Fruit fly (Drosophila melanogaster) whole organism, embryonic: ENCODE data around the gene enc.

Experiments used
- Antp ChIP-seq: fragments of 200-800 bp; sonication (Bioruptor generic); optimal IDR thresholded peaks from 3 replicates; lab custom pipeline; 2016; ENCODE audit warnings: missing biosample characterization, missing genetic modification characterization
- Asciz ChIP-seq: fragments of 200-800 bp; sonication (Bioruptor generic); optimal IDR thresholded peaks from 2 replicates; lab custom pipeline; 2017; ENCODE audit warnings: missing biosample characterization, mild to moderate bottlenecking, missing genetic modification characterization, missing genetic modification reagents
- B-H1 ChIP-seq: fragments of 200-800 bp; sonication (Bioruptor generic); IDR thresholded peaks from 3 replicates; pipeline ENCODE4 v1.3.6; 2022; ENCODE audit warnings: missing biosample characterization, missing genetic modification characterization
- BtbVII ChIP-seq: fragments of 200-800 bp; sonication (Bioruptor generic); optimal IDR thresholded peaks from 3 replicates; lab custom pipeline; 2017; ENCODE audit warnings: missing biosample characterization, mild to moderate bottlenecking, missing genetic modification characterization
- CG10274 ChIP-seq: fragments of 200-800 bp; sonication (Bioruptor generic); optimal IDR thresholded peaks from 3 replicates; lab custom pipeline; 2017; ENCODE audit warnings: missing biosample characterization, mild to moderate bottlenecking, missing genetic modification characterization
- CG11093 ChIP-seq: fragments of 200-800 bp; sonication (Bioruptor generic); IDR thresholded peaks from 3 replicates; pipeline ENCODE4 v1.3.6; 2022; ENCODE audit warnings: missing biosample characterization, missing genetic modification characterization
- CG11456 ChIP-seq: fragments of 200-800 bp; sonication (Bioruptor generic); IDR thresholded peaks from 3 replicates; pipeline ENCODE4 v1.3.6; 2022; ENCODE audit warnings: missing biosample characterization, missing genetic modification characterization
- CG11696 ChIP-seq: fragments of 200-800 bp; sonication (Bioruptor generic); IDR thresholded peaks from 2 replicates; pipeline ENCODE4 v1.3.6; 2022; ENCODE audit warnings: missing biosample characterization, missing genetic modification characterization
- CG12155 ChIP-seq: fragments of 200-800 bp; sonication (Bioruptor generic); optimal IDR thresholded peaks from 3 replicates; lab custom pipeline; 2016; ENCODE audit warnings: missing biosample characterization, missing genetic modification characterization
- CG12219 ChIP-seq: fragments of 200-800 bp; sonication (Bioruptor generic); optimal IDR thresholded peaks from 3 replicates; lab custom pipeline; 2018; ENCODE audit warnings: missing biosample characterization, mild to moderate bottlenecking, missing genetic modification characterization
- CG12299 ChIP-seq: fragments of 200-800 bp; sonication (Bioruptor generic); optimal IDR thresholded peaks from 2 replicates; lab custom pipeline; 2018; ENCODE audit warnings: missing biosample characterization, mild to moderate bottlenecking, missing genetic modification characterization
- CG12769 ChIP-seq: fragments of 200-800 bp; sonication (Bioruptor generic); optimal IDR thresholded peaks from 2 replicates; lab custom pipeline; 2019; ENCODE audit warnings: missing biosample characterization, mild to moderate bottlenecking, missing genetic modification characterization, moderate library complexity
- CG13296 ChIP-seq: fragments of 200-800 bp; sonication (Bioruptor generic); optimal IDR thresholded peaks from 3 replicates; lab custom pipeline; 2018; ENCODE audit warnings: missing biosample characterization, mild to moderate bottlenecking, missing genetic modification characterization
- CG13424 ChIP-seq: fragments of 200-800 bp; sonication (Bioruptor generic); optimal IDR thresholded peaks from 2 replicates; lab custom pipeline; 2019; ENCODE audit warnings: missing biosample characterization, mild to moderate bottlenecking, missing genetic modification characterization, moderate library complexity
- CG1602 ChIP-seq: fragments of 200-800 bp; sonication (Bioruptor generic); optimal IDR thresholded peaks from 3 replicates; lab custom pipeline; 2016; ENCODE audit warnings: missing biosample characterization, missing genetic modification characterization
- CG18476 ChIP-seq: fragments of 200-800 bp; sonication (Bioruptor generic); optimal IDR thresholded peaks from 2 replicates; lab custom pipeline; 2016; ENCODE audit warnings: missing biosample characterization, mild to moderate bottlenecking, missing genetic modification characterization
- CG2678 ChIP-seq: fragments of 200-800 bp; sonication (Bioruptor generic); optimal IDR thresholded peaks from 3 replicates; lab custom pipeline; 2019; ENCODE audit warnings: missing biosample characterization, mild to moderate bottlenecking, missing genetic modification characterization, moderate library complexity
- CG2712 ChIP-seq: fragments of 200-800 bp; optimal IDR thresholded peaks from 3 replicates; lab custom pipeline; 2019; ENCODE audit warnings: missing biosample characterization, mild to moderate bottlenecking, missing genetic modification characterization, moderate library complexity
- CG32772 ChIP-seq: fragments of 200-800 bp; sonication (Bioruptor generic); IDR thresholded peaks from 2 replicates; pipeline ENCODE4 v1.3.6; 2022; ENCODE audit warnings: missing biosample characterization, missing genetic modification characterization
- CG3847 ChIP-seq: fragments of 200-800 bp; sonication (Bioruptor generic); IDR thresholded peaks from 2 replicates; pipeline ENCODE4 v1.3.6; 2022; ENCODE audit warnings: missing biosample characterization, missing genetic modification characterization
- CG4707 ChIP-seq: fragments of 200-800 bp; sonication (Bioruptor generic); optimal IDR thresholded peaks from 2 replicates; lab custom pipeline; 2018; ENCODE audit warnings: missing biosample characterization, mild to moderate bottlenecking, missing genetic modification characterization, moderate library complexity
- CG5953 ChIP-seq: fragments of 200-800 bp; sonication (Bioruptor generic); IDR thresholded peaks from 2 replicates; pipeline ENCODE4 v1.3.6; 2022; ENCODE audit warnings: missing biosample characterization, missing genetic modification characterization
- CG6272 ChIP-seq: fragments of 200-800 bp; sonication (Bioruptor generic); IDR thresholded peaks from 2 replicates; pipeline ENCODE4 v1.3.6; 2022; ENCODE audit warnings: missing biosample characterization, missing genetic modification characterization
- CG6654 ChIP-seq: fragments of 200-800 bp; sonication (Bioruptor generic); optimal IDR thresholded peaks from 2 replicates; lab custom pipeline; 2017; ENCODE audit warnings: missing biosample characterization, mild to moderate bottlenecking, missing genetic modification characterization
- CG6689 ChIP-seq: fragments of 200-800 bp; sonication (Bioruptor generic); IDR thresholded peaks from 2 replicates; pipeline ENCODE4 v1.3.6; 2022; ENCODE audit warnings: missing biosample characterization, missing genetic modification characterization
- CG7357 ChIP-seq: fragments of 200-800 bp; sonication (Bioruptor generic); IDR thresholded peaks from 3 replicates; pipeline ENCODE4 v1.3.6; 2022; ENCODE audit warnings: missing biosample characterization, missing genetic modification characterization
- CG7987 ChIP-seq: fragments of 200-800 bp; sonication (Bioruptor generic); optimal IDR thresholded peaks from 2 replicates; lab custom pipeline; 2018; ENCODE audit warnings: missing biosample characterization, mild to moderate bottlenecking, missing genetic modification characterization, moderate library complexity
- CG8478 ChIP-seq: fragments of >200 bp; optimal IDR thresholded peaks from 2 replicates; lab custom pipeline; 2018
- Hmr ChIP-seq: fragments of 200-800 bp; sonication (Bioruptor generic); optimal IDR thresholded peaks from 3 replicates; lab custom pipeline; 2017; ENCODE audit warnings: mild to moderate bottlenecking, missing biosample characterization, missing genetic modification reagents, missing genetic modification characterization
- Lhr ChIP-seq: fragments of 200-800 bp; sonication (Bioruptor generic); optimal IDR thresholded peaks from 3 replicates; lab custom pipeline; 2017; ENCODE audit warnings: mild to moderate bottlenecking, missing biosample characterization, missing genetic modification reagents, missing genetic modification characterization
- NC2β ChIP-seq: fragments of 200-800 bp; sonication (Bioruptor generic); optimal IDR thresholded peaks from 2 replicates; lab custom pipeline; 2016; ENCODE audit warnings: missing biosample characterization, missing genetic modification characterization
- NFAT ChIP-seq: fragments of 200-800 bp; sonication (Bioruptor generic); IDR thresholded peaks from 2 replicates; pipeline ENCODE4 v1.3.6; 2022; ENCODE audit warnings: missing biosample characterization, missing genetic modification characterization
- Oli ChIP-seq: fragments of 200-800 bp; sonication (Bioruptor generic); optimal IDR thresholded peaks from 2 replicates; lab custom pipeline; 2018; ENCODE audit warnings: missing biosample characterization, mild to moderate bottlenecking, missing genetic modification characterization, moderate library complexity
- YL-1 ChIP-seq: fragments of 200-800 bp; sonication (Bioruptor generic); optimal IDR thresholded peaks from 3 replicates; lab custom pipeline; 2017; ENCODE audit warnings: missing biosample characterization, mild to moderate bottlenecking, missing genetic modification characterization
- al ChIP-seq: fragments of 200-800 bp; sonication (Bioruptor generic); IDR thresholded peaks from 2 replicates; pipeline ENCODE4 v1.3.6; 2022; ENCODE audit warnings: missing biosample characterization, missing genetic modification characterization
- br ChIP-seq: fragments of >200 bp; optimal IDR thresholded peaks from 2 replicates; lab custom pipeline; 2017
- btn ChIP-seq: fragments of 200-800 bp; sonication (Bioruptor generic); optimal IDR thresholded peaks from 2 replicates; lab custom pipeline; 2016; ENCODE audit warnings: missing biosample characterization, missing genetic modification characterization
- chinmo ChIP-seq: fragments of 200-800 bp; sonication (Bioruptor generic); IDR thresholded peaks from 4 replicates; pipeline ENCODE4 v1.3.6; 2022; ENCODE audit warnings: missing biosample characterization, missing genetic modification characterization; ENCODE audit not compliant: partially characterized antibody
- eve ChIP-seq, 2 experiments: fragments of >200 bp; optimal IDR thresholded peaks; 2 replicates each; lab custom pipeline; 2017; ENCODE audit warnings: missing biosample characterization in 2 of 2, missing genetic modification characterization in 2 of 2
- grau ChIP-seq: fragments of 200-800 bp; optimal IDR thresholded peaks from 3 replicates; lab custom pipeline; 2019; ENCODE audit warnings: missing biosample characterization, mild to moderate bottlenecking, missing genetic modification characterization, moderate library complexity
- h ChIP-seq: fragments of >200 bp; optimal IDR thresholded peaks from 2 replicates; lab custom pipeline; 2017
- mirr ChIP-seq: fragments of 200-800 bp; sonication (Bioruptor generic); optimal IDR thresholded peaks from 3 replicates; lab custom pipeline; 2018; ENCODE audit warnings: missing biosample characterization, mild to moderate bottlenecking, missing genetic modification characterization
- nau ChIP-seq: fragments of 200-800 bp; sonication (Bioruptor generic); optimal IDR thresholded peaks from 3 replicates; lab custom pipeline; 2017; ENCODE audit warnings: missing biosample characterization, mild to moderate bottlenecking, missing genetic modification characterization, missing genetic modification reagents
- nerfin-1 ChIP-seq: fragments of 200-800 bp; sonication (Bioruptor generic); optimal IDR thresholded peaks from 3 replicates; lab custom pipeline; 2019; ENCODE audit warnings: missing biosample characterization, mild to moderate bottlenecking, missing genetic modification characterization, moderate library complexity
- nmo ChIP-seq: fragments of 200-800 bp; sonication (Bioruptor generic); optimal IDR thresholded peaks from 2 replicates; lab custom pipeline; 2018; ENCODE audit warnings: missing biosample characterization, mild to moderate bottlenecking, missing genetic modification characterization, moderate library complexity
- odd ChIP-seq: fragments of 200-800 bp; sonication (Bioruptor generic); optimal IDR thresholded peaks from 2 replicates; lab custom pipeline; 2017; ENCODE audit warnings: missing biosample characterization, mild to moderate bottlenecking, missing genetic modification characterization
- pita ChIP-seq: fragments of 200-800 bp; sonication (Bioruptor generic); optimal IDR thresholded peaks from 2 replicates; lab custom pipeline; 2017; ENCODE audit warnings: missing biosample characterization, mild to moderate bottlenecking, missing genetic modification characterization
- tio ChIP-seq: fragments of 200-800 bp; sonication (Bioruptor generic); optimal IDR thresholded peaks from 2 replicates; lab custom pipeline; 2017; ENCODE audit warnings: missing biosample characterization, missing genetic modification characterization, inconsistent platforms
- ttk ChIP-seq: fragments of 200-800 bp; sonication (Bioruptor generic); IDR thresholded peaks from 2 replicates; pipeline ENCODE4 v2.1.2; 2022; ENCODE audit warnings: missing biosample characterization, missing genetic modification characterization
- unpg ChIP-seq: fragments of 200-800 bp; sonication (Bioruptor generic); optimal IDR thresholded peaks from 3 replicates; lab custom pipeline; 2018; ENCODE audit warnings: missing biosample characterization, mild to moderate bottlenecking, missing genetic modification characterization, moderate library complexity
- vnd ChIP-seq: fragments of 200-800 bp; sonication (Bioruptor generic); IDR thresholded peaks from 3 replicates; pipeline ENCODE4 v1.3.6; 2022; ENCODE audit warnings: missing biosample characterization, missing genetic modification characterization; ENCODE audit not compliant: partially characterized antibody
- zfh2 ChIP-seq: fragments of 200-800 bp; sonication (Bioruptor generic); optimal IDR thresholded peaks from 2 replicates; lab custom pipeline; 2016; ENCODE audit warnings: missing biosample characterization, missing genetic modification characterization

Gene enc

DNA sequence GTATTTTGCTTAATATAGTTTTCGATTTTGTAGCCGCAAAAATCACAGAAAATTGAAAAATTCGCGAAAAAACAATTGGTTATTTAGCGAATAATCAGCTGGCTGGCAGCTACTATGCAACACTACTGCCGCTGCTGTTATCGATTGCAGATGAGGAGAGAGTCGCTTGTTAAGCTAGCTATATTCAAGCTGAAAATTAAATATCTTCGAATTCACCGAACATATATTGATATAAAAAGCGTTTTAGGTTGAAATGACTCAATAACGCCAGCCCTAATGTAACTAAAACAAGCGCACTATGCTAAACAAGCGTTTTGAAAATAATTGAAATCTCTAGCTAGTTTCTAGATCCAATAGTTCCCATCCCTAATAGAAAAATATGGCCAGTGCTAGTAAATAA, 12.1 kb upstream of the enc start, which contains the start of the genes CG32264, ntc and IntS10 (continued):
- TF ChIP-seq CG11093 (GFP tag; lab: Robert Waterston, UW), result peak; percentile 43; the same call in 1 of the 3 replicates
- TF ChIP-seq NFAT (GFP tag; lab: Robert Waterston, UW), result peak; percentile 60
- peak; percentile 91 for TF ChIP-seq zfh2 (GFP tag; lab: Kevin White, UChicago)
- TF ChIP-seq CG1602 (GFP tag; lab: Kevin White, UChicago), result peak; percentile 58
- peak; percentile 4 for TF ChIP-seq odd (GFP tag; lab: Kevin White, UChicago)
- peak; percentile 55 for TF ChIP-seq unpg (GFP tag; lab: Kevin White, UChicago)
- peak; percentile 79 for TF ChIP-seq CG13424 (tag; lab: Kevin White, UChicago)
- TF ChIP-seq CG12219, result peak; percentile 29
- TF ChIP-seq CG10274 (GFP tag; lab: Kevin White, UChicago), result no peak
- no peak for TF ChIP-seq chinmo
- peak; percentile 64; the same call in 1 of the 2 replicates for TF ChIP-seq CG6272 (GFP tag; lab: Robert Waterston, UW)
- TF ChIP-seq Asciz (GFP tag; lab: Kevin White, UChicago), result no peak
- peak; percentile 53; the same call in 1 of the 3 replicates for TF ChIP-seq CG11456
- TF ChIP-seq YL-1, result peak; percentile 64
- no peak for TF ChIP-seq pita (GFP tag; lab: Kevin White, UChicago)
- peak; percentile 21 for TF ChIP-seq nau (GFP tag; lab: Kevin White, UChicago)
- no peak for TF ChIP-seq CG7987 (GFP tag; lab: Kevin White, UChicago)
- TF ChIP-seq CG18476, result peak; percentile 24
- peak; percentile 19 for TF ChIP-seq BtbVII
- TF ChIP-seq Antp (GFP tag; lab: Kevin White, UChicago), result peak; percentile 71
- peak; percentile 47 for TF ChIP-seq NC2β (GFP tag; lab: Kevin White, UChicago)
- no peak for TF ChIP-seq btn (GFP tag; lab: Kevin White, UChicago)
- TF ChIP-seq tio, result no peak
- TF ChIP-seq mirr (GFP tag; lab: Kevin White, UChicago), result peak; percentile 35
- TF ChIP-seq CG2712 (tag; lab: Kevin White, UChicago), result peak; percentile 52
- peak; percentile 49; the same call in 1 of the 2 replicates for TF ChIP-seq al
- peak; percentile 70 for TF ChIP-seq Hmr (GFP tag; lab: Kevin White, UChicago)
- TF ChIP-seq CG3847, result peak; percentile 74
- TF ChIP-seq CG5953 (GFP tag; lab: Robert Waterston, UW), result no peak
- no peak for TF ChIP-seq br (lab: Kevin White, UChicago)
- 0 out of 2 replicates have a peak, but pooled peaks have one; percentile 5 for TF ChIP-seq CG32772
- no peak for TF ChIP-seq B-H1 (GFP tag; lab: Robert Waterston, UW)
- TF ChIP-seq nmo (GFP tag; lab: Kevin White, UChicago), result peak; percentile 86
- peak; percentile 76 for TF ChIP-seq CG12155 (GFP tag; lab: Kevin White, UChicago)
- TF ChIP-seq CG7357 (GFP tag; lab: Robert Waterston, UW), result no peak
- peak; percentile 79 for TF ChIP-seq grau (tag; lab: Kevin White, UChicago)
- peak; percentile 67 for TF ChIP-seq CG13296
- TF ChIP-seq CG6689 (GFP tag; lab: Robert Waterston, UW), result peak; percentile 31; the same call in 1 of the 2 replicates
- peak; percentile 42 for TF ChIP-seq Lhr (GFP tag; lab: Kevin White, UChicago)
- TF ChIP-seq vnd (GFP tag; lab: Robert Waterston, UW), result no peak
- TF ChIP-seq CG6654 (GFP tag; lab: Kevin White, UChicago), result no peak
- no peak for TF ChIP-seq CG11696 (GFP tag; lab: Robert Waterston, UW)
- TF ChIP-seq CG2678, result peak; percentile 76
- peak; percentile 49 for TF ChIP-seq CG12769 (tag; lab: Kevin White, UChicago)
- TF ChIP-seq eve (GFP tag; optimal IDR thresholded peaks at IDR 0.05; lab: Kevin White, UChicago), result no peak
- TF ChIP-seq CG8478, result no peak
- peak; percentile 57 for TF ChIP-seq nerfin-1 (tag; lab: Kevin White, UChicago)
- peak; percentile 45 for TF ChIP-seq Oli (tag; lab: Kevin White, UChicago)
- 0 out of 2 replicates have a peak, but pooled peaks have one; percentile 35 for TF ChIP-seq ttk (GFP tag; lab: Robert Waterston, UW)
- no peak for TF ChIP-seq h (lab: Kevin White, UChicago)
- no peak for TF ChIP-seq CG12299 (tag; lab: Kevin White, UChicago)
- TF ChIP-seq CG4707 (GFP tag; lab: Kevin White, UChicago), result no peak
